Worm (Caenorhabditis elegans) whole organism, L3 larva: ENCODE results near the gene F56D6.6.

Experiments used
- elt-1 ChIP-seq: fragments of 150-350 bp; optimal IDR thresholded peaks from 2 replicates; lab custom pipeline; 2014; ENCODE audit warnings: missing biosample characterization, missing genetic modification characterization
- eor-1 ChIP-seq, 2 experiments: fragments of 150-350 bp; optimal IDR thresholded peaks; 2 replicates each; lab custom pipeline; 2014 to 2018; ENCODE audit warnings: missing biosample characterization in 2 of 2, missing genetic modification characterization in 2 of 2
- jun-1 ChIP-seq: fragments of 150-350 bp; optimal IDR thresholded peaks from 2 replicates; lab custom pipeline; 2014; ENCODE audit warnings: missing biosample characterization, missing genetic modification reagents, missing genetic modification characterization
- unc-62 ChIP-seq: fragments of 150-350 bp; sonication (generic microtip); optimal IDR thresholded peaks from 4 replicates; lab custom pipeline; 2014; ENCODE audit warnings: missing biosample characterization, missing genetic modification reagents, missing genetic modification characterization

DNA sequence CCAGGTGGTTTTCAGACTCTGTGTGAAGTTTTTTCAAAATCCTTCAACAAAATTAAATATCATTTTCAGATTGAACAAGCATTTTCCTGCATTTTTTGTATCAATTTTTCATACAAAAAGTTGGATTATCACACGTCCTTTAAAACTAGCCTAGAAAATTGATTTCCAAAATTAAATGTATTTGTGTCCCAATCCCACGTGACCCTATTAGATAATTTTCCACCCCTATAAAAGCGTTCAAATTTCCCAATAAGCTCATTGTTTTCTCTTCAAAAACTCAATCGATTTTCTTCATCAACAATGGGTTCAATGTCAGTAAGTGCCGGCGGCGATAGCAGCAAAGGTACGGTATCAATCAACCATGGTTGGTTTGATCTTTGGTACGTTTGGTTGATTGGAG, 11.4 kb downstream of the F56D6.6 start, which contains the start of gene F56D6.19:
- TF ChIP-seq unc-62 (GFP tag; lab: Kevin White, UChicago) (no peak), eor-1 (tag; optimal IDR thresholded peaks at IDR 0.05; lab: Kevin White, UChicago) (no peak), elt-1 (tag; lab: Kevin White, UChicago) (no peak), jun-1 (no peak)
